Fruit fly (Drosophila melanogaster) whole organism, prepupa: ENCODE data around the gene CG8066.

Experiments used
- CG11762 ChIP-seq: fragments of 200-800 bp; sonication (Bioruptor generic); optimal IDR thresholded peaks from 3 replicates; lab custom pipeline; 2016; ENCODE audit warnings: missing biosample characterization, missing genetic modification characterization; ENCODE audit not compliant: insufficient read depth
- CG16779 ChIP-seq: fragments of 200-800 bp; sonication (Bioruptor generic); optimal IDR thresholded peaks from 3 replicates; lab custom pipeline; 2017; ENCODE audit warnings: missing biosample characterization, mild to moderate bottlenecking, missing genetic modification characterization
- CG32006 ChIP-seq: fragments of 200-800 bp; sonication (Bioruptor generic); optimal IDR thresholded peaks from 3 replicates; lab custom pipeline; 2017; ENCODE audit warnings: missing biosample characterization, mild to moderate bottlenecking, missing genetic modification characterization
- CG3919 ChIP-seq: fragments of 200-800 bp; sonication (Bioruptor generic); optimal IDR thresholded peaks from 3 replicates; lab custom pipeline; 2016; ENCODE audit warnings: missing biosample characterization, missing genetic modification characterization
- CG6163 ChIP-seq: fragments of 200-800 bp; sonication (Bioruptor generic); IDR thresholded peaks from 3 replicates; pipeline ENCODE4 v1.3.6; 2022; ENCODE audit warnings: missing biosample characterization, missing genetic modification characterization
- Lpt ChIP-seq: fragments of 200-800 bp; sonication (Bioruptor generic); optimal IDR thresholded peaks from 3 replicates; lab custom pipeline; 2016; ENCODE audit warnings: missing biosample characterization, missing genetic modification characterization
- Sox102F ChIP-seq: fragments of 200-800 bp; sonication (Bioruptor generic); optimal IDR thresholded peaks from 2 replicates; lab custom pipeline; 2016; ENCODE audit warnings: missing biosample characterization, mild to moderate bottlenecking, missing genetic modification characterization
- achi ChIP-seq: fragments of 200-800 bp; sonication (Bioruptor generic); optimal IDR thresholded peaks from 3 replicates; lab custom pipeline; 2016; ENCODE audit warnings: missing biosample characterization, missing genetic modification characterization
- cyc ChIP-seq: fragments of 200-800 bp; sonication (Bioruptor generic); optimal IDR thresholded peaks from 3 replicates; lab custom pipeline; 2016; ENCODE audit warnings: missing biosample characterization, missing genetic modification characterization
- dsx ChIP-seq: fragments of 200-800 bp; optimal IDR thresholded peaks from 3 replicates; lab custom pipeline; 2019; ENCODE audit warnings: missing biosample characterization, mild to moderate bottlenecking, missing genetic modification characterization, moderate library complexity; ENCODE audit not compliant: poor library complexity, severe bottlenecking
- lz ChIP-seq: fragments of 200-800 bp; sonication (Bioruptor generic); optimal IDR thresholded peaks from 3 replicates; lab custom pipeline; 2016; ENCODE audit warnings: missing biosample characterization, missing genetic modification characterization
- net ChIP-seq: fragments of 200-800 bp; sonication (Bioruptor generic); optimal IDR thresholded peaks from 3 replicates; lab custom pipeline; 2016; ENCODE audit warnings: missing biosample characterization, missing genetic modification characterization

dm6 chr3R:14542038-14542437 is 26.6 kb downstream of the CG8066 start:
- TF ChIP-seq CG6163 (GFP tag; lab: Robert Waterston, UW) (no peak), CG32006 (GFP tag; lab: Kevin White, UChicago) (no peak), dsx (GFP tag; lab: Kevin White, UChicago) (no peak), lz (GFP tag; lab: Kevin White, UChicago) (no peak), CG16779 (tag; lab: Kevin White, UChicago) (no peak), Sox102F (no peak), cyc (GFP tag; lab: Kevin White, UChicago) (no peak), CG3919 (GFP tag; lab: Kevin White, UChicago) (no peak), achi (GFP tag; lab: Kevin White, UChicago) (no peak), CG11762 (GFP tag; lab: Kevin White, UChicago) (no peak), Lpt (GFP tag; lab: Kevin White, UChicago) (no peak), net (GFP tag; lab: Kevin White, UChicago) (no peak)
